Worm (Caenorhabditis elegans) whole organism, midembryonic: ENCODE data around the gene ZK643.6.

Source experiments
- T22C8.4 ChIP-seq: fragments of 200-800 bp; sonication (Bioruptor generic); IDR thresholded peaks from 2 replicates; pipeline ENCODE4 v1.3.6; 2022; ENCODE audit warnings: missing genetic modification characterization, missing compliant biosample characterization
- cog-1 ChIP-seq: sonication (generic microtip); optimal IDR thresholded peaks from 2 replicates; lab custom pipeline; 2016; ENCODE audit warnings: missing genetic modification characterization, missing compliant biosample characterization
- flt-1 ChIP-seq: fragments of 200-800 bp; sonication (Bioruptor generic); IDR thresholded peaks from 2 replicates; pipeline ENCODE4 v1.3.6; 2022; ENCODE audit warnings: missing genetic modification characterization, missing compliant biosample characterization
- klf-2 ChIP-seq: fragments of 200-800 bp; sonication (Bioruptor generic); conservative IDR thresholded peaks from 2 replicates; pipeline ENCODE4 v1.3.6; 2022; ENCODE audit warnings: missing genetic modification reagents, missing genetic modification characterization, missing compliant biosample characterization
- med-1 ChIP-seq: sonication (generic microtip); optimal IDR thresholded peaks from 2 replicates; lab custom pipeline; 2017; ENCODE audit warnings: missing genetic modification characterization, mild to moderate bottlenecking, missing compliant biosample characterization, antibody characterized with exemption, missing genetic modification reagents; ENCODE audit not compliant: insufficient read depth
- ref-1 ChIP-seq: fragments of 200-800 bp; sonication (Bioruptor generic); conservative IDR thresholded peaks from 2 replicates; pipeline ENCODE4 v1.3.6; 2022; ENCODE audit warnings: missing genetic modification reagents, missing genetic modification characterization, missing compliant biosample characterization
- tab-1 ChIP-seq: fragments of 200-800 bp; sonication (Bioruptor generic); IDR thresholded peaks from 2 replicates; pipeline ENCODE4 v1.3.6; 2022; ENCODE audit warnings: missing genetic modification characterization, missing compliant biosample characterization
- ztf-23 ChIP-seq: fragments of 200-800 bp; sonication (Bioruptor generic); IDR thresholded peaks from 2 replicates; pipeline ENCODE4 v1.3.6; 2022; ENCODE audit warnings: missing genetic modification reagents, missing genetic modification characterization, missing compliant biosample characterization
- ztf-29 ChIP-seq: fragments of 200-800 bp; sonication (Bioruptor generic); IDR thresholded peaks from 2 replicates; pipeline ENCODE4 v1.3.6; 2022; ENCODE audit warnings: missing genetic modification reagents, missing genetic modification characterization, missing compliant biosample characterization

Gene ZK643.6

DNA sequence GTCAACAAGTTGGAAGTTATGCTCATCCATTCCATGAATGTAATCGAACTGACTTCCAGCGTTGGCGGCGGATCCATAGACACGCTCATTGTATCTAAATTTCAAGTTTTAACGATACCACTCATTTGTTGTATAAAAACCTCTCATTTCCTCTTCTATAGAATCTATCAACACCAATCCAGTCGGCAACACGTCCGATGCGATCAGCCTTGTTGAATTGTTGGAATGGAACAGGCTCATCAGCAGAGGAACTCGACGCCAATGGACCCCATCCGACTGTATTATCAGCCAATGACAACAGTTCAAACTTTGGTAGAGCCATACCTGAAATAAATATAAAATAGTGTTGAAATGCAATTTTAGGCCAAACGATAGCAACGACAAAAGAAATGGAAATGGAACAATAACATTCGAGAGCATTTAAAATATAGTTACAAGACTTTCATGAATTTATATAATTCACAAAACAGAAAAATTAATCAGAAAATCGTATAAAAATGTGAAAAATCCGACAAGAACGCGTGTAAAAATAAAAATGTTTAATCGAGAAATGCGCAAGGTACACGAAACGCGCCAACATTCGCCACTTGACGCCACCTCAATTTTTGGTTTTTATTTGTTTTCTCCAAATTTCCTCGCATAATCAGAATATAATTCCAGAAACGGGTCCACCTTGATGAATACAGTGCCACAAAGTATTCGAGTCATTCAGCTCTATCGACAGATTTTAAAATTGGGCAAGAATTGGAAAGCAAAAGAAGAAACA is 10.9 kb upstream of the ZK643.6 start, which contains the start of the genes eif-3.D and R08D7.4:
TSS of gene eif-3.D (minus strand) at position 324 of the 766 bp plus-strand sequence.
TSS of gene R08D7.4 (plus strand) at position 638 of the 766 bp plus-strand sequence.
- TF ChIP-seq cog-1 (tag; lab: Kevin White, UChicago) (no peak), T22C8.4 (no peak), ref-1 (GFP tag; lab: Robert Waterston, UW) (no peak), flt-1 (0 out of 2 replicates have a peak, but pooled peaks have one; percentile 47), med-1 (GFP tag; lab: Kevin White, UChicago) (peak; percentile 54), ztf-29 (no peak), tab-1 (GFP tag; lab: Robert Waterston, UW) (peak; percentile 57; the same call in 1 of the 2 replicates), ztf-23 (GFP tag; lab: Robert Waterston, UW) (peak; percentile 66; the same call in 1 of the 2 replicates), klf-2 (GFP tag; lab: Robert Waterston, UW) (no peak)

DNA sequence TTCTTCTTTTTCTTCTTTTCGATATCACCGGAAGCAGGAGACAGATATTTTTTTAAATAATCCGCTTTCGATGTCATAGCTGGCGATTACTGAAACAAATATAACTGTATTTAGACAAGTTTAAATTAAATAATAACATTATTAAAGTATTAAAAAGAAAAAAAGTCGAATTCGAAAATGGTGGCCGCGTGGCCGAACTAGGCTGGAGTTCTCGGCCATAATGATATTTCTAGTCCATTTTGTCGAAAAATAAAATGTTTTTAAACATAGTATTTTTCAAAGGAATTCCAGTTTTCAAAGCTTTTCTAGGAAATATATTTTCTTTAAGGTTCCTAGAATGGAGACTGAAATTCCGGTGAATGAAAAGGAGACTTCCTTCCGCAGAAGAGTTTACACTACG is 7.1 kb upstream of the ZK643.6 start, which contains the start of the genes bud-13 and rpap-2:
TSS of gene bud-13 (minus strand) at position 89 of the 400 bp plus-strand sequence.
TSS of gene rpap-2 (plus strand) at position 329 of the 400 bp plus-strand sequence.
- TF ChIP-seq klf-2 (GFP tag; lab: Robert Waterston, UW) (no peak), ztf-29 (no peak), T22C8.4 (no peak), tab-1 (GFP tag; lab: Robert Waterston, UW) (no peak), flt-1 (no peak), ztf-23 (GFP tag; lab: Robert Waterston, UW) (no peak)

ce11 chrIII:8964684-8965283 is 4.2 kb upstream of the ZK643.6 start:
- TF ChIP-seq tab-1 (GFP tag; lab: Robert Waterston, UW) (no peak), med-1 (GFP tag; lab: Kevin White, UChicago) (no peak), ztf-23 (GFP tag; lab: Robert Waterston, UW) (0 out of 2 replicates have a peak, but pooled peaks have one; percentile 55), klf-2 (GFP tag; lab: Robert Waterston, UW) (no peak), ref-1 (GFP tag; lab: Robert Waterston, UW) (no peak)

ce11 chrIII:8962475-8962874 is 1.9 kb upstream of the ZK643.6 start:
- TF ChIP-seq cog-1 (tag; lab: Kevin White, UChicago) (no peak), tab-1 (GFP tag; lab: Robert Waterston, UW) (no peak), med-1 (GFP tag; lab: Kevin White, UChicago) (no peak), ztf-29 (no peak)

DNA sequence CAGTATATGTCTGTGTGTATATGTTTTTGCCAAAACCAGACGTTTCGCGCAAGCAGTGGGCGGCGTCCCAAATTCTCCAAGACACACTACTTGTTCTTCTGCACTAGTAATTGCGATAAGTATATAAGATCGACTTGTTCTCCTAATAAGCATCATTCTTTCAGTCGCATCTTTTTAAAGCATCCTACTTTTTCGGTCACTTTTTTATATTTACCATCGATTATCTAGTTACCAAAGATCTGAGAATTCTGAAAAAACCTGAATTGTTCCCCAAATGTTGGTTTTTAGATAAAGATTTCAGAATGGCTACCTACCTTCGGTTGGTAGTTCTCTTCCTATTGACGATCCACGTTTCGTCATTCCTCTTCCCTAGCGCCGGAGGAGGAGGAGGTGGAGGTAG is 1.4 kb upstream of the ZK643.6 start, which contains the start of gene grl-25:
TSS of gene grl-25 (plus strand) at position 301 of the 400 bp plus-strand sequence.
- no peak for TF ChIP-seq klf-2 (GFP tag; lab: Robert Waterston, UW)
- TF ChIP-seq T22C8.4 = no peak
- no peak for TF ChIP-seq med-1 (GFP tag; lab: Kevin White, UChicago)
- no peak for TF ChIP-seq ref-1 (GFP tag; lab: Robert Waterston, UW)
- no peak for TF ChIP-seq ztf-29
- no peak for TF ChIP-seq tab-1 (GFP tag; lab: Robert Waterston, UW)
- no peak for TF ChIP-seq flt-1
- no peak for TF ChIP-seq cog-1 (tag; lab: Kevin White, UChicago)
- no peak for TF ChIP-seq ztf-23 (GFP tag; lab: Robert Waterston, UW)

ce11 chrIII:8956146-8956646 is 4.4 kb downstream of the ZK643.6 start, which contains the start of the genes ZK643.5 and ZK643.2:
TSS of gene ZK643.5 (minus strand) at chrIII:8956196.
TSS of gene ZK643.2 (plus strand) at chrIII:8956540.
- TF ChIP-seq klf-2 (GFP tag; lab: Robert Waterston, UW) = no peak
- TF ChIP-seq ztf-23 (GFP tag; lab: Robert Waterston, UW) = no peak
- TF ChIP-seq T22C8.4 = peak; percentile 99

DNA sequence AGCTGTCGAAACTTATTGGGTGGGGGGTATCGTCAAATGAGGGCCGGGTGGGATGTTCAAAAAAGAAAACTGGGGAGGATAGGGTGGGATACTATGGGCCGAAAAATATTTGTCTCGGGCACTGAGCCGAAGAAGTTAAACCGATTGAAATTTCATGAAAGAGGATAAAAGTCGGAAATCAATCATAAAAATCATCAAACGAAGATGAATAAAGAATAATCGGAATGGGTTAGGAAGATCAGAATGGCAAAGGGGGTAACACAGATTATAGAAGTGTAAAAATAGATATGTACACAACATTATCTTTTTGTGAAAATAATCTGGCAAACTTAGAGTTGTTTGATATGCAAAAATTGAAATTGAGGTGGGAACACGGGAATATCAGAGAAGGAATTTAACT is 5.0 kb downstream of the ZK643.6 start:
- TF ChIP-seq T22C8.4 (no peak), ztf-29 (no peak), tab-1 (GFP tag; lab: Robert Waterston, UW) (no peak), ref-1 (GFP tag; lab: Robert Waterston, UW) (no peak), cog-1 (tag; lab: Kevin White, UChicago) (no peak), klf-2 (GFP tag; lab: Robert Waterston, UW) (no peak)

ce11 chrIII:8949147-8949546 is 11.4 kb downstream of the ZK643.6 start:
- TF ChIP-seq T22C8.4 (no peak), med-1 (GFP tag; lab: Kevin White, UChicago) (no peak), cog-1 (tag; lab: Kevin White, UChicago) (no peak), tab-1 (GFP tag; lab: Robert Waterston, UW) (no peak), flt-1 (no peak)

DNA sequence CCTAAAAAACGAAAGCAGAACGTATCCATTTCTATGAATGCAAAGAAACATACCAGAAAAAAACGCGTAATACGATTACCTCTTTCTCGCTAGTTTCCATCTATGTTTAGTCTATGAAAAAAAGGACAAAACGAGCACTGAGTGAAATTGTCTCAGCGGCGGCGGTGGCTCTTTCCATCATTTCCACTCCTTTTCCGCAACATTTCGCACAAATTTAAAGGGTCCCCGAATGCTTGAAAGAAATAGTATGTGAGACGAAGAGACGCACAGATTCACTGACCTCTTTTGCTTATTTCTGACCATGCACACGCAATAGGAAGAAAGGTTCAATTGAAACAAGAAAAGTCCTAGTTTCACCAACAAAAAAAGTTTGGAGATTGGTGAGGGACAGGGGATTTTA is 14.3 kb downstream of the ZK643.6 start:
- TF ChIP-seq ref-1 (GFP tag; lab: Robert Waterston, UW) (no peak), flt-1 (no peak), tab-1 (GFP tag; lab: Robert Waterston, UW) (no peak), ztf-23 (GFP tag; lab: Robert Waterston, UW) (no peak), med-1 (GFP tag; lab: Kevin White, UChicago) (no peak), klf-2 (GFP tag; lab: Robert Waterston, UW) (no peak), cog-1 (tag; lab: Kevin White, UChicago) (no peak), T22C8.4 (no peak), ztf-29 (no peak)
